Worm (Caenorhabditis elegans) whole organism, late embryonic: ENCODE data around the gene srh-229.
"Not testable (repeated sequence)": the region's sequence is repeated elsewhere in the genome, so short reads cannot be mapped to it uniquely, and the experiment has no call there.

Source experiments
- C08G9.2 ChIP-seq: sonication (generic microtip); optimal IDR thresholded peaks from 2 replicates; lab custom pipeline; 2016; ENCODE audit warnings: mild to moderate bottlenecking, missing genetic modification characterization, moderate library complexity, missing compliant biosample characterization
- ceh-19 ChIP-seq: fragments of 200-800 bp; sonication (Bioruptor generic); optimal IDR thresholded peaks from 2 replicates; lab custom pipeline; 2018; ENCODE audit warnings: mild to moderate bottlenecking, missing genetic modification characterization, missing compliant biosample characterization
- ceh-45 ChIP-seq: fragments of 200-800 bp; sonication (Bioruptor generic); IDR thresholded peaks from 2 replicates; pipeline ENCODE4 v1.3.6; 2022; ENCODE audit warnings: missing genetic modification reagents, missing genetic modification characterization, missing compliant biosample characterization
- ets-4 ChIP-seq: sonication (generic microtip); optimal IDR thresholded peaks from 2 replicates; lab custom pipeline; 2016; ENCODE audit warnings: missing genetic modification characterization, missing compliant biosample characterization
- eyg-1 ChIP-seq: sonication (generic microtip); optimal IDR thresholded peaks from 2 replicates; lab custom pipeline; 2016; ENCODE audit warnings: missing genotype, missing genetic modification characterization, missing compliant biosample characterization
- fkh-10 ChIP-seq: fragments of 150-350 bp; optimal IDR thresholded peaks from 2 replicates; lab custom pipeline; 2014; ENCODE audit warnings: missing biosample characterization, missing genetic modification reagents, missing genetic modification characterization
- hlh-15 ChIP-seq: sonication (generic microtip); optimal IDR thresholded peaks from 2 replicates; lab custom pipeline; 2016; ENCODE audit warnings: missing genetic modification characterization, missing compliant biosample characterization
- pag-3 ChIP-seq: sonication (generic microtip); optimal IDR thresholded peaks from 2 replicates; lab custom pipeline; 2016; ENCODE audit warnings: missing compliant biosample characterization, missing genetic modification characterization, borderline replicate concordance
- pha-2 ChIP-seq: sonication (generic microtip); optimal IDR thresholded peaks from 2 replicates; lab custom pipeline; 2017; ENCODE audit warnings: mild to moderate bottlenecking, missing genetic modification characterization, missing compliant biosample characterization
- pha-4 ChIP-seq: fragments of 150-350 bp; optimal IDR thresholded peaks from 2 replicates; lab custom pipeline; 2018; ENCODE audit warnings: missing biosample characterization, missing genetic modification reagents, missing genetic modification characterization
- pqm-1 ChIP-seq: sonication (generic microtip); optimal IDR thresholded peaks from 2 replicates; lab custom pipeline; 2016; ENCODE audit warnings: missing genetic modification characterization, missing compliant biosample characterization
- syd-9 ChIP-seq: sonication (generic microtip); optimal IDR thresholded peaks from 2 replicates; lab custom pipeline; 2016; ENCODE audit warnings: mild to moderate bottlenecking, missing genetic modification characterization, moderate library complexity, missing compliant biosample characterization
- tbx-2 ChIP-seq: sonication (generic microtip); optimal IDR thresholded peaks from 2 replicates; lab custom pipeline; 2016; ENCODE audit warnings: missing genetic modification characterization, missing compliant biosample characterization
- unc-55 ChIP-seq: sonication (generic microtip); optimal IDR thresholded peaks from 2 replicates; lab custom pipeline; 2017; ENCODE audit warnings: missing biosample characterization, missing genetic modification reagents, missing genetic modification characterization

DNA sequence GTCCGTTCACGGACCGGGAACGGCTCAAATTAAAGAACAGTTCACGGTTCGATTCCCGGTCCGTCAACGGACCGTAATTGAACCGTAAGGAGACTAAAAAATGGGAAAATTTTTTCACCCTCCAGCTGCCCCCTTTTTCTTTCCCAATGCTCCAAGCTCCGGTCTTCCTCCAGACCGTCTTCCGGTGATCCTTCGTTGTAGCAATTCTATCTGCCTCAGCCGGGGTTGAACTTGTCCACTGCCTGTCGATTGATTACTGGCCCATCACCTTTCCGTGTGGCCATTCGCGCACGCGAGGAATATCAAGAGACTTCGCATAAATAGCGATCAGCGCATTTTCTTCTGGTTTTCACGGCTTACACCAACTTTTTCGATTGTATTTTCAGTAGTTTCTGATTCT, 44.3 kb upstream of the srh-229 start:
- not testable (repeated sequence) for TF ChIP-seq syd-9; tbx-2 (tag; lab: Kevin White, UChicago); hlh-15 (tag; lab: Kevin White, UChicago); pha-2 (tag; lab: Kevin White, UChicago); ets-4 (tag; lab: Kevin White, UChicago); ceh-19 (GFP tag; lab: Kevin White, UChicago); pqm-1 (tag; lab: Kevin White, UChicago); C08G9.2 (tag; lab: Kevin White, UChicago); pag-3 (tag; lab: Kevin White, UChicago); ceh-45; eyg-1 (tag; lab: Kevin White, UChicago); pha-4 (tag; lab: Kevin White, UChicago); unc-55 (GFP tag; lab: Kevin White, UChicago); fkh-10 (GFP tag; lab: Kevin White, UChicago)
